Fruit fly (Drosophila melanogaster) whole organism, embryonic: ENCODE measurements around the gene MRP.

ENCODE experiments used
- Aef1 ChIP-seq: fragments of 200-800 bp; sonication (Bioruptor generic); IDR thresholded peaks from 3 replicates; pipeline ENCODE4 v1.3.6; 2022; ENCODE audit warnings: missing biosample characterization, missing genetic modification characterization
- CG11398 ChIP-seq: fragments of 200-800 bp; sonication (Bioruptor generic); optimal IDR thresholded peaks from 2 replicates; lab custom pipeline; 2016; ENCODE audit warnings: missing biosample characterization, missing genetic modification characterization
- CG11695 ChIP-seq: fragments of 200-800 bp; sonication (Bioruptor generic); IDR thresholded peaks from 3 replicates; pipeline ENCODE4 v1.3.6; 2022; ENCODE audit warnings: missing biosample characterization, missing genetic modification characterization
- CG2875 ChIP-seq: fragments of 200-800 bp; sonication (Bioruptor generic); optimal IDR thresholded peaks from 2 replicates; lab custom pipeline; 2017; ENCODE audit warnings: missing biosample characterization, mild to moderate bottlenecking, missing genetic modification characterization, missing genetic modification reagents
- CG5245 ChIP-seq: fragments of 200-800 bp; sonication (Bioruptor generic); optimal IDR thresholded peaks from 3 replicates; lab custom pipeline; 2016; ENCODE audit warnings: missing biosample characterization, missing genetic modification characterization
- CG9215 ChIP-seq: fragments of 200-800 bp; sonication (Bioruptor generic); IDR thresholded peaks from 2 replicates; pipeline ENCODE4 v1.3.6; 2022; ENCODE audit warnings: missing biosample characterization, missing genetic modification characterization
- PHDP ChIP-seq: fragments of 200-800 bp; sonication (Bioruptor generic); optimal IDR thresholded peaks from 3 replicates; lab custom pipeline; 2018; ENCODE audit warnings: missing biosample characterization, mild to moderate bottlenecking, missing genetic modification characterization, moderate library complexity
- Scr ChIP-seq: fragments of 200-800 bp; sonication (Bioruptor generic); IDR thresholded peaks from 2 replicates; pipeline ENCODE4 v1.3.6; 2022; ENCODE audit warnings: missing biosample characterization, missing genetic modification characterization; ENCODE audit not compliant: partially characterized antibody
- bsh ChIP-seq, 2 experiments: fragments of 200-800 bp; sonication (Bioruptor generic); optimal IDR thresholded peaks; 2 replicates each; lab custom pipeline; 2017 to 2018; ENCODE audit warnings: mild to moderate bottlenecking in 2 of 2, missing biosample characterization in 2 of 2, missing genetic modification characterization in 2 of 2, moderate library complexity in 1 of 2
- gce ChIP-seq: fragments of 200-800 bp; sonication (Bioruptor generic); IDR thresholded peaks from 3 replicates; pipeline ENCODE4 v1.3.6; 2022; ENCODE audit warnings: missing biosample characterization, missing genetic modification characterization
- hbn ChIP-seq: fragments of 200-800 bp; sonication (Bioruptor generic); IDR thresholded peaks from 2 replicates; pipeline ENCODE4 v1.3.6; 2022; ENCODE audit warnings: missing biosample characterization, missing genetic modification characterization; ENCODE audit not compliant: partially characterized antibody
- inv ChIP-seq: fragments of 200-800 bp; sonication (Bioruptor generic); IDR thresholded peaks from 2 replicates; pipeline ENCODE4 v1.3.6; 2022; ENCODE audit warnings: missing biosample characterization, missing genetic modification characterization; ENCODE audit not compliant: partially characterized antibody

- TF ChIP-seq bsh (GFP tag; optimal IDR thresholded peaks at IDR 0.05; lab: Kevin White, UChicago) (no peak), CG11695 (no peak), CG9215 (no peak), CG11398 (GFP tag; lab: Kevin White, UChicago) (no peak), CG5245 (GFP tag; lab: Kevin White, UChicago) (no peak), inv (GFP tag; lab: Robert Waterston, UW) (no peak), gce (no peak), Aef1 (GFP tag; lab: Robert Waterston, UW) (no peak), CG2875 (GFP tag; lab: Kevin White, UChicago) (no peak), Scr (GFP tag; lab: Robert Waterston, UW) (no peak), PHDP (tag; lab: Kevin White, UChicago) (no peak), hbn (no peak)
Observed at dm6 chr2L:12756417-12756816, 37.6 kb downstream of the MRP start.
